Worm (Caenorhabditis elegans): ENCODE results near the gene puf-9.

Gene puf-9

DNA sequence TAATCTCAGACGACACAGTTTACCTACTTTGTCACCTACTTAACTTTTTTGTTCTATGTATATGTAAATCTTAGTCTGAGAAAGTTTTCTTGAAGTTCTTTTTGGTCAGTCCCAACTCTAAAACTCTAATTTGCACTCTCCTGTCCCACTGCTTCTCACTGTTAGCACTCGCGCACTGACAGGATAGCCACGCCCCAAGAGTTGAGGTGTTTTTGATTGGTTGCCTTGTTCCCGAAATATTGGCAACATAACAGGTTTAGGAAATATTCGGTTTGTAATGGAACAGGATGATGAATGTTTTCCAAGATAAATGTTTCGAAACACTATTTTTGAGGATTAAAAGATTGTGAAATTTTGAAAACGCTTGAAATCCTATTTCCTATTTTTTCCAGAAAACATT is 24.3 kb upstream of the puf-9 start:
- TF ChIP-seq sdz-38 (tag; optimal IDR thresholded peaks at IDR 0.05) (no peak), cebp-1 (GFP tag; IDR thresholded peaks at IDR 0.05) (no peak), cebp-1 (tag; optimal IDR thresholded peaks at IDR 0.05) (peak; percentile 11), madf-3 (GFP tag; IDR thresholded peaks at IDR 0.05) (no peak), F49E8.2 (tag; optimal IDR thresholded peaks at IDR 0.05; ENCODE audit: insufficient read depth) (no peak)

ce11 chrX:5818176-5818575 is 23.2 kb upstream of the puf-9 start:
- no peak for TF ChIP-seq mcd-1 (GFP tag; IDR thresholded peaks at IDR 0.05)
- TF ChIP-seq let-526 (GFP tag; IDR thresholded peaks at IDR 0.05), result no peak
- TF ChIP-seq sea-2 (GFP tag; IDR thresholded peaks at IDR 0.05), result no peak
- TF ChIP-seq hsf-1 (GFP tag; IDR thresholded peaks at IDR 0.05), result no peak
- no peak for TF ChIP-seq tbx-9 (tag; optimal IDR thresholded peaks at IDR 0.05; ENCODE audit: borderline replicate concordance)
- TF ChIP-seq lin-26 (GFP tag; IDR thresholded peaks at IDR 0.05), result 0 out of 2 replicates have a peak, but pooled peaks have one; percentile 39
- no peak for TF ChIP-seq ztf-28 (GFP tag; IDR thresholded peaks at IDR 0.05)
- TF ChIP-seq cebp-1 (GFP tag; IDR thresholded peaks at IDR 0.05), result no peak
- TF ChIP-seq cebp-1 (tag; optimal IDR thresholded peaks at IDR 0.05), result no peak
- TF ChIP-seq rec-8 (tag; optimal IDR thresholded peaks at IDR 0.05), result no peak
- no peak for TF ChIP-seq F23B12.7 (tag; optimal IDR thresholded peaks at IDR 0.05; ENCODE audit: insufficient read depth)
- peak; percentile 45 for TF ChIP-seq sptf-2 (GFP tag; optimal IDR thresholded peaks at IDR 0.05)
- TF ChIP-seq nhr-179 (tag; optimal IDR thresholded peaks at IDR 0.05), result no peak
- no peak for TF ChIP-seq F49E8.2 (tag; optimal IDR thresholded peaks at IDR 0.05; ENCODE audit: insufficient read depth)
- TF ChIP-seq dpff-1 (tag; optimal IDR thresholded peaks at IDR 0.05), result no peak
- no peak for TF ChIP-seq ceh-100 (GFP tag; IDR thresholded peaks at IDR 0.05)
- no peak for TF ChIP-seq T07F8.4 (tag; optimal IDR thresholded peaks at IDR 0.05)
- peak; percentile 91 for TF ChIP-seq zfh-2 (GFP tag; conservative IDR thresholded peaks at IDR 0.05)
- no peak for TF ChIP-seq ztf-18 (tag; optimal IDR thresholded peaks at IDR 0.05)
- no peak for TF ChIP-seq attf-3 (GFP tag; conservative IDR thresholded peaks at IDR 0.05)
- 0 out of 2 replicates have a peak, but pooled peaks have one; percentile 20 for TF ChIP-seq dox-1 (GFP tag; IDR thresholded peaks at IDR 0.05)
- peak; percentile 60; the same call in 1 of the 2 replicates for TF ChIP-seq egrh-3 (GFP tag; IDR thresholded peaks at IDR 0.05)
- TF ChIP-seq snpc-1.1 (tag; optimal IDR thresholded peaks at IDR 0.05; ENCODE audit: insufficient read depth), result no peak
- TF ChIP-seq unc-62 (GFP tag; optimal IDR thresholded peaks at IDR 0.05), result no peak
- TF ChIP-seq hrde-1 (tag; optimal IDR thresholded peaks at IDR 0.05; ENCODE audit: borderline replicate concordance), result no peak
- no peak for TF ChIP-seq dpl-1 (GFP tag; optimal IDR thresholded peaks at IDR 0.05)
- no peak for TF ChIP-seq egl-44 (GFP tag; IDR thresholded peaks at IDR 0.05)
- no peak for TF ChIP-seq F39B2.1 (GFP tag; IDR thresholded peaks at IDR 0.05)

DNA sequence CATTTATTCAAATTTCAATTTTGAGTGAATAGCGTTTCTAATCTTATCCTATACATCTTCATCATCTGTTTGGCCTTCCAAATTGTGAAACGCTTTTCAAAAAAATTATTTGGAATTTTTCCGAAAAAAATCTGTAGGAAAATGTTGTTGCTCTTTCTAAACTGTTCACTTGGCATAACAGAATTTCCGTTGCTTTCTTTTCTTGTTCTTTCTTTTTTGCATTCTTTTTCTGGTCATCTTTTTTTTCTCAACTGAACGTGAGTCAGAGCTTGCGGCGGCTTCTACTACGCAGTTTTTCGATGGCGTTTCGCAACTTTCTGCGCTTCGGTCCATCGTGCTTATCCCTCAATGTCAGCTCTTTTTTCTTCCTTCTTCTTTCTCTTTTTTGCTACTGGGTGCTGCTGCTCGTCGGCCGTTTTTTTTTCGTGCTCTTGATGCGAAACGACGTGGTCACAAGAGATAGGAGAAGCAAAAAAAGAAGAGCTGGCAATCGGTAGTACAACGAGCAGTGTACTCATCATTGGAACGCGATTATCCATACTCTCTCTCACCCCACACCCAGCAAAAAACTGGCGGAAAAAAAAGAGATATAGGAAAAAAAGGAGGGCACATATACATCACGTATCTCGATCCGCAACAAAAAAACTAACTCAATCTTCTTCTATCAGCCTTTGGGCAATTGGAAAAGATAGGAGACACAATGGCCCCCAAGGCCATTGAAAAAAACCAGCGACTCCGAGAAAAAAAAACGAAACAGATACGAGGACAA is 21.5 kb upstream of the puf-9 start:
- TF ChIP-seq madf-10 (tag; optimal IDR thresholded peaks at IDR 0.05), result peak; percentile 7
- no peak for TF ChIP-seq Y95B8A.8 (GFP tag; IDR thresholded peaks at IDR 0.05)
- peak; percentile 80 for TF ChIP-seq somi-1 (GFP tag; optimal IDR thresholded peaks at IDR 0.05)
- no peak for TF ChIP-seq egl-18 (GFP tag; IDR thresholded peaks at IDR 0.05)
- no peak for TF ChIP-seq rpc-1 (optimal IDR thresholded peaks at IDR 0.05)
- TF ChIP-seq rpc-1 (tag; optimal IDR thresholded peaks at IDR 0.05), result no peak
- TF ChIP-seq F33H1.4 (GFP tag; IDR thresholded peaks at IDR 0.05), result no peak
- TF ChIP-seq zfh-2 (GFP tag; conservative IDR thresholded peaks at IDR 0.05), result peak; percentile 72; the same call in 1 of the 2 replicates
- TF ChIP-seq cebp-1 (GFP tag; IDR thresholded peaks at IDR 0.05), result no peak
- peak; percentile 79 for TF ChIP-seq cebp-1 (tag; optimal IDR thresholded peaks at IDR 0.05)
